Fruit fly (Drosophila melanogaster): ENCODE results near the gene NHP2.
A peak's percentile ranks its signal among the peaks of the same experiment; 100 is the strongest.

The NHP2 gene

dm6 chr3L:14847415-14847814 lies 45.4 kb upstream of the NHP2 start (continued):
- TF ChIP-seq CG12299 (tag; optimal IDR thresholded peaks at IDR 0.05) (no peak), Taf1 (GFP tag; IDR thresholded peaks at IDR 0.05) (no peak), al (GFP tag; IDR thresholded peaks at IDR 0.05) (no peak), CG6175 (GFP tag; IDR thresholded peaks at IDR 0.05) (no peak), schlank (tag; optimal IDR thresholded peaks at IDR 0.05) (no peak), Asciz (GFP tag; optimal IDR thresholded peaks at IDR 0.05) (no peak), sqz (GFP tag; optimal IDR thresholded peaks at IDR 0.05) (no peak), Sox102F (GFP tag; optimal IDR thresholded peaks at IDR 0.05) (peak; percentile 40), MBD-R2 (GFP tag; IDR thresholded peaks at IDR 0.05) (no peak), ems (GFP tag; optimal IDR thresholded peaks at IDR 0.05) (no peak), CG17612 (GFP tag; IDR thresholded peaks at IDR 0.05) (no peak), gt (GFP tag; IDR thresholded peaks at IDR 0.05) (no peak), CG6683 (GFP tag; optimal IDR thresholded peaks at IDR 0.05) (no peak), CG8924 (tag; optimal IDR thresholded peaks at IDR 0.05) (no peak), Ets65A (GFP tag) (no peak), CG13296 (GFP tag; optimal IDR thresholded peaks at IDR 0.05) (peak; percentile 7), Hr3 (GFP tag; optimal IDR thresholded peaks at IDR 0.05) (peak; percentile 8), eve (GFP tag; optimal IDR thresholded peaks at IDR 0.05) (no peak), Dip3 (GFP tag; optimal IDR thresholded peaks at IDR 0.05) (no peak), lola (GFP tag; optimal IDR thresholded peaks at IDR 0.05) (no peak), Sox100B (GFP tag; optimal IDR thresholded peaks at IDR 0.05) (peak; percentile 39), dimm (GFP tag; IDR thresholded peaks at IDR 0.05) (no peak), CG15073 (GFP tag; optimal IDR thresholded peaks at IDR 0.05) (no peak), CG17829 (tag; optimal IDR thresholded peaks at IDR 0.05) (no peak), bsh (GFP tag; optimal IDR thresholded peaks at IDR 0.05) (no peak), TFAM (GFP tag; optimal IDR thresholded peaks at IDR 0.05) (no peak), Meics (GFP tag; optimal IDR thresholded peaks at IDR 0.05) (peak; percentile 50), sug (tag; optimal IDR thresholded peaks at IDR 0.05) (peak; percentile 24), CG6654 (GFP tag; optimal IDR thresholded peaks at IDR 0.05) (no peak), bab2 (GFP tag; optimal IDR thresholded peaks at IDR 0.05) (no peak), CG1603 (tag; optimal IDR thresholded peaks at IDR 0.05) (no peak), amos (GFP tag; IDR thresholded peaks at IDR 0.05; ENCODE audit: partially characterized antibody) (no peak), Dbx (GFP tag; IDR thresholded peaks at IDR 0.05) (no peak), B-H1 (GFP tag; IDR thresholded peaks at IDR 0.05) (no peak), tgo (GFP tag; IDR thresholded peaks at IDR 0.05) (no peak), CG7372 (GFP tag; IDR thresholded peaks at IDR 0.05) (no peak), Oaz (GFP tag; IDR thresholded peaks at IDR 0.05) (no peak), tin (GFP tag; optimal IDR thresholded peaks at IDR 0.05) (no peak), Sry-β (GFP tag; optimal IDR thresholded peaks at IDR 0.05) (no peak), CG13287 (GFP tag; IDR thresholded peaks at IDR 0.05; ENCODE audit: partially characterized antibody) (no peak), grau (tag; optimal IDR thresholded peaks at IDR 0.05) (peak; percentile 58), da (GFP tag; optimal IDR thresholded peaks at IDR 0.05) (no peak), Abd-B (GFP tag; optimal IDR thresholded peaks at IDR 0.05) (no peak), pzg (GFP tag; optimal IDR thresholded peaks at IDR 0.05) (no peak), CG10959 (GFP tag; IDR thresholded peaks at IDR 0.05) (no peak), D19A (tag; optimal IDR thresholded peaks at IDR 0.05) (no peak), CG31365 (tag; optimal IDR thresholded peaks at IDR 0.05) (no peak), CG4854 (GFP tag; optimal IDR thresholded peaks at IDR 0.05) (no peak), Fer3 (tag; optimal IDR thresholded peaks at IDR 0.05) (peak; percentile 6), az2 (GFP tag; optimal IDR thresholded peaks at IDR 0.05) (no peak), sna (GFP tag; IDR thresholded peaks at IDR 0.05; ENCODE audit: partially characterized antibody) (no peak), BEAF-32 (GFP tag; optimal IDR thresholded peaks at IDR 0.05) (no peak)

Data from whole organism, embryonic.